Fruit fly (Drosophila melanogaster): Measurements from ENCODE around the gene ATPsynbetaL.

The ATPsynbetaL gene

DNA sequence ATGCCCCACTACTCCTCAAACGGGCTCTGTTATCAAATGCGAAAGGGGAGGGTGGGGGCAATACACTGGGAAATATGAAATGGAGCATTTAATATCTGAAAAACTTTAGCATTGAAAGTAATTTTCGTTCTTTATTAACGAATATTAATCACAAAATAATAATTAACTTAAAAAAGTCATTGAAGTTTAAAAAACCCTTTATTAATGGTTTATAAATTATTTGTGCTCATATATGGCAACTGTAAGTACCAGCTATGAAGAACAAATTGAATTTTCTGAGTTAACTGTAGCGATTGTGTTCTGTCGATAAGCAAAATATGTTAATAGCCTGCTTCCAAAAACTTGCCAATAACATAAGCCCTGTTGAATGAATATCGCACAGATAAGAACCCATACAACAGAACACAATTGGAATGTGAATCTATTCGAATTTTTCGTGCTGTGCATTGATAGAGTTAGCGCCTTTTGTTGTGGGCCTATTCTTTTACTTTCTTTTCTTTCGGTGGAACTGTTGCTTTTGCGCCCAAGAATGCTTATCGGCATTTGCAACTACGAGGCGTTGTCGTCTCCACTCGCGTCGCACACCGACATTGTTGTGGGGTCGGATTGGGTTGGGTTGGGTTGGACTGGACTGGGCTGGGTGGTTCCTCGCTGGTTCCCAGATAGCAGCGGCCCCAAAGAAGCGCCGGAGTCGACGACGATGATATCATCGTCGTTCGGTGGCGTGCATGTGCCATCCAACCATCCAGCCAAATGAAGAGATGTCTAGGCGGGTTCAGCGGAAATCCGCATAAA, 36.6 kb upstream of the ATPsynbetaL start (continued):
- TF ChIP-seq CG7963 (GFP tag; IDR thresholded peaks at IDR 0.05; ENCODE audit: partially characterized antibody) (no peak), fu2 (GFP tag; optimal IDR thresholded peaks at IDR 0.05) (no peak), CG10147 (GFP tag; optimal IDR thresholded peaks at IDR 0.05) (no peak), CG11456 (GFP tag; IDR thresholded peaks at IDR 0.05) (no peak), CG3995 (GFP tag; optimal IDR thresholded peaks at IDR 0.05) (no peak), gem (tag; optimal IDR thresholded peaks at IDR 0.05) (no peak), CG12299 (tag; optimal IDR thresholded peaks at IDR 0.05) (peak; percentile 18), CG15269 (tag; optimal IDR thresholded peaks at IDR 0.05) (no peak), TFAM (GFP tag; optimal IDR thresholded peaks at IDR 0.05) (no peak), dmrt11E (tag; optimal IDR thresholded peaks at IDR 0.05) (peak; percentile 45), cwo (GFP tag; optimal IDR thresholded peaks at IDR 0.05) (peak; percentile 33), CG10462 (GFP tag; optimal IDR thresholded peaks at IDR 0.05) (no peak), wdn (GFP tag; IDR thresholded peaks at IDR 0.05) (0 out of 2 replicates have a peak, but pooled peaks have one; percentile 7), CG1529 (GFP tag; optimal IDR thresholded peaks at IDR 0.05) (peak; percentile 28), CG43689 (GFP tag; IDR thresholded peaks at IDR 0.05) (no peak), Eip74EF (GFP tag; optimal IDR thresholded peaks at IDR 0.05) (no peak), CG1024 (GFP tag; IDR thresholded peaks at IDR 0.05) (no peak), fd96Cb (tag; optimal IDR thresholded peaks at IDR 0.05) (no peak), H15 (GFP tag; IDR thresholded peaks at IDR 0.05) (no peak), CG6654 (GFP tag; optimal IDR thresholded peaks at IDR 0.05) (peak; percentile 6), Abd-B (GFP tag; optimal IDR thresholded peaks at IDR 0.05) (no peak), CG10267 (tag; optimal IDR thresholded peaks at IDR 0.05) (peak; percentile 43), CG1647 (GFP tag; optimal IDR thresholded peaks at IDR 0.05) (no peak), CG17186 (GFP tag; optimal IDR thresholded peaks at IDR 0.05) (no peak), ATbp (GFP tag; optimal IDR thresholded peaks at IDR 0.05) (peak; percentile 25), insv (GFP tag; optimal IDR thresholded peaks at IDR 0.05) (no peak), Hr3 (GFP tag; optimal IDR thresholded peaks at IDR 0.05) (peak; percentile 41), unc-4 (GFP tag; IDR thresholded peaks at IDR 0.05; ENCODE audit: partially characterized antibody) (no peak), her (GFP tag; optimal IDR thresholded peaks at IDR 0.05) (no peak), HmgZ (tag; optimal IDR thresholded peaks at IDR 0.05) (no peak), MBD-R2 (GFP tag; IDR thresholded peaks at IDR 0.05) (peak; percentile 9; the same call in 1 of the 2 replicates), ham (GFP tag; IDR thresholded peaks at IDR 0.05) (0 out of 2 replicates have a peak, but pooled peaks have one; percentile 19), pita (GFP tag; optimal IDR thresholded peaks at IDR 0.05) (no peak), disco-r (GFP tag; optimal IDR thresholded peaks at IDR 0.05) (peak; percentile 8), fd3F (GFP tag; optimal IDR thresholded peaks at IDR 0.05) (no peak), CG17612 (GFP tag; IDR thresholded peaks at IDR 0.05) (no peak), Chrac-16 (GFP tag; optimal IDR thresholded peaks at IDR 0.05) (peak; percentile 48), jumu (GFP tag; optimal IDR thresholded peaks at IDR 0.05) (no peak), sc (optimal IDR thresholded peaks at IDR 0.05) (no peak), sc (GFP tag; optimal IDR thresholded peaks at IDR 0.05) (peak; percentile 66), CG42726 (GFP tag; IDR thresholded peaks at IDR 0.05; ENCODE audit: partially characterized antibody) (no peak), CG6175 (GFP tag; IDR thresholded peaks at IDR 0.05) (peak; percentile 68; the same call in 1 of the 3 replicates), stc (GFP tag; IDR thresholded peaks at IDR 0.05) (no peak), CG11696 (GFP tag; IDR thresholded peaks at IDR 0.05) (0 out of 2 replicates have a peak, but pooled peaks have one; percentile 14)

Data from whole organism, embryonic.